Fruit fly (Drosophila melanogaster): ENCODE data around the gene ttk.

ttk gene

DNA sequence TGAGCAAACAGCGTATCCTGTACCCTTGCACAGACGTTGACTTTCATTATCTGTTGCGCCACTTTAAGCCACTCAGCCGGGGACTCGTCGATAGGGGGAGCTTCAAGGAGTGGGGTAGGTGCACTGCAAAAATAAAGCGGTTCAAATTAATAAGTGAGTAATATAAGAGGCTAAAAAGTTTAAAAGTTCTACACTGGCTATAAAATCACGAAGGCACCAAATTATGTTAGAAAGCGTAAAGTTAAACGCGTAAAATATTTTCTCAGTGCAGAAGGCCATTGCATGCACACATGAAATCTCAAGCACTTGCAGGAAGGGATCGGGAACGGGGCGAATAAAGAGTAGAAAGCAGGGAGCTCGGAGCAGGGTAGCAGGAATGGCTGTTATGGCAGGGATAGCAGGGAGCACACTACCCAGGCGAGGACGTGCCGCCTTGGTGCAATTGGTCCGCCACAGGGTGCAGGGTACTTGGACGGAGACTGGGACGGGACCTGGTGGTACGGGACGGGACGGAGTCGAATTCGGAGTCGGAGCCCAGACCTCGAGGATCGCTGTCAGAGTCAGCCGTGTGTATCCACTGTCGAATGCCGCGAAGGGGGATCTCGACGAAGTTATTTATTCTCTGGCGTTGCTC is 15.4 kb upstream of the ttk start (continued):
- TF ChIP-seq CG8119 (GFP tag; IDR thresholded peaks at IDR 0.05) (peak; percentile 56; the same call in 1 of the 3 replicates), fd59A (GFP tag; optimal IDR thresholded peaks at IDR 0.05) (peak; percentile 88), lz (GFP tag; optimal IDR thresholded peaks at IDR 0.05) (peak; percentile 94), CG4318 (GFP tag; optimal IDR thresholded peaks at IDR 0.05) (no peak), dac (GFP tag; optimal IDR thresholded peaks at IDR 0.05) (no peak), pdm3 (GFP tag; optimal IDR thresholded peaks at IDR 0.05) (peak; percentile 84), CG6792 (GFP tag; optimal IDR thresholded peaks at IDR 0.05) (peak; percentile 91), CG8632 (GFP tag; optimal IDR thresholded peaks at IDR 0.05) (peak; percentile 79), CG6276 (GFP tag; optimal IDR thresholded peaks at IDR 0.05) (peak; percentile 7), Eip93F (GFP tag; optimal IDR thresholded peaks at IDR 0.05) (peak; percentile 88), CG16779 (tag; optimal IDR thresholded peaks at IDR 0.05) (peak; percentile 60), Eip75B (GFP tag; optimal IDR thresholded peaks at IDR 0.05) (peak; percentile 92), Ets21C (GFP tag; optimal IDR thresholded peaks at IDR 0.05) (peak; percentile 88), CG34406 (GFP tag; optimal IDR thresholded peaks at IDR 0.05) (peak; percentile 82), CG6808 (GFP tag; optimal IDR thresholded peaks at IDR 0.05) (peak; percentile 90), CG7368 (GFP tag; optimal IDR thresholded peaks at IDR 0.05) (peak; percentile 78), eg (GFP tag; IDR thresholded peaks at IDR 0.05) (peak; percentile 35; the same call in 1 of the 3 replicates), Hr4 (GFP tag; optimal IDR thresholded peaks at IDR 0.05) (peak; percentile 53), CG11902 (GFP tag; optimal IDR thresholded peaks at IDR 0.05) (peak; percentile 84), Lpt (GFP tag; optimal IDR thresholded peaks at IDR 0.05) (peak; percentile 46), Blimp-1 (GFP tag; optimal IDR thresholded peaks at IDR 0.05) (peak; percentile 85), CG10631 (GFP tag; optimal IDR thresholded peaks at IDR 0.05) (peak; percentile 89), fd85E (GFP tag; optimal IDR thresholded peaks at IDR 0.05) (peak; percentile 45), cyc (GFP tag; optimal IDR thresholded peaks at IDR 0.05) (peak; percentile 96), CG6854 (GFP tag; optimal IDR thresholded peaks at IDR 0.05) (peak; percentile 77), Smox (GFP tag; optimal IDR thresholded peaks at IDR 0.05) (peak; percentile 91), acj6 (GFP tag; optimal IDR thresholded peaks at IDR 0.05) (peak; percentile 86)

- TF ChIP-seq esn (GFP tag; optimal IDR thresholded peaks at IDR 0.05) (peak; percentile 13), eg (GFP tag; IDR thresholded peaks at IDR 0.05) (peak; percentile 74; the same call in 2 of the 3 replicates), Eip78C (GFP tag) (peak; percentile 86), Ets21C (GFP tag; optimal IDR thresholded peaks at IDR 0.05) (no peak), CG8632 (GFP tag; optimal IDR thresholded peaks at IDR 0.05) (no peak), CG8319 (GFP tag; optimal IDR thresholded peaks at IDR 0.05) (no peak), Met (GFP tag; optimal IDR thresholded peaks at IDR 0.05) (peak; percentile 30), acj6 (GFP tag; optimal IDR thresholded peaks at IDR 0.05) (peak; percentile 65), CG6792 (GFP tag; optimal IDR thresholded peaks at IDR 0.05) (peak; percentile 28), CG1621 (tag; optimal IDR thresholded peaks at IDR 0.05) (peak; percentile 41), CG32006 (GFP tag; optimal IDR thresholded peaks at IDR 0.05) (peak; percentile 87), ss (GFP tag; optimal IDR thresholded peaks at IDR 0.05) (peak in 1 of 2 experiments; percentile 20), fd59A (GFP tag; optimal IDR thresholded peaks at IDR 0.05) (peak; percentile 51), Sox102F (GFP tag; optimal IDR thresholded peaks at IDR 0.05) (no peak), cyc (GFP tag; optimal IDR thresholded peaks at IDR 0.05) (no peak), Sox14 (GFP tag; optimal IDR thresholded peaks at IDR 0.05) (peak; percentile 76), CG3919 (GFP tag; optimal IDR thresholded peaks at IDR 0.05) (peak; percentile 79), salr (GFP tag; optimal IDR thresholded peaks at IDR 0.05) (peak; percentile 13 to 74), CG9139 (GFP tag; optimal IDR thresholded peaks at IDR 0.05) (peak; percentile 23), CG34406 (GFP tag; optimal IDR thresholded peaks at IDR 0.05) (peak; percentile 18), CG4318 (GFP tag; optimal IDR thresholded peaks at IDR 0.05) (peak; percentile 73), Hr39 (GFP tag; optimal IDR thresholded peaks at IDR 0.05) (peak; percentile 15), CG6163 (GFP tag; IDR thresholded peaks at IDR 0.05) (peak; percentile 90), topi (GFP tag; optimal IDR thresholded peaks at IDR 0.05) (no peak), lz (GFP tag; optimal IDR thresholded peaks at IDR 0.05) (no peak), Smox (GFP tag; optimal IDR thresholded peaks at IDR 0.05) (peak; percentile 11), Hr4 (GFP tag; optimal IDR thresholded peaks at IDR 0.05) (peak; percentile 82), Ets96B (tag; optimal IDR thresholded peaks at IDR 0.05) (peak; percentile 75), fd85E (GFP tag; optimal IDR thresholded peaks at IDR 0.05) (no peak), CG10631 (GFP tag; optimal IDR thresholded peaks at IDR 0.05) (peak; percentile 81), svp (GFP tag) (peak; percentile 36), CG7368 (GFP tag; optimal IDR thresholded peaks at IDR 0.05) (no peak), dac (GFP tag; optimal IDR thresholded peaks at IDR 0.05) (peak; percentile 50), Hr38 (GFP tag; optimal IDR thresholded peaks at IDR 0.05) (no peak), CG16779 (tag; optimal IDR thresholded peaks at IDR 0.05) (peak; percentile 34), CG11762 (GFP tag; optimal IDR thresholded peaks at IDR 0.05; ENCODE audit: insufficient read depth) (peak; percentile 13), pdm3 (GFP tag; optimal IDR thresholded peaks at IDR 0.05) (peak; percentile 68)
Measured at dm6 chr3R:31700212-31700611, 13.5 kb upstream of the ttk start.

Measured in whole organism, prepupa.